Worm (Caenorhabditis elegans) whole organism, late embryonic: ENCODE measurements around the gene R08E3.3.

ENCODE experiments used
- K02D7.2 ChIP-seq: sonication (generic microtip); optimal IDR thresholded peaks from 2 replicates; lab custom pipeline; 2017; ENCODE audit warnings: mild to moderate bottlenecking, missing genetic modification characterization, missing compliant biosample characterization
- gmeb-2 ChIP-seq: sonication (generic microtip); optimal IDR thresholded peaks from 2 replicates; lab custom pipeline; 2016; ENCODE audit warnings: missing genetic modification characterization, inconsistent platforms, missing compliant biosample characterization
- hlh-30 ChIP-seq: sonication (generic microtip); optimal IDR thresholded peaks from 2 replicates; lab custom pipeline; 2017; ENCODE audit warnings: antibody characterized with exemption, missing genetic modification characterization, missing compliant biosample characterization; ENCODE audit not compliant: insufficient read depth
- lin-11 ChIP-seq: fragments of 200-800 bp; sonication (Bioruptor generic); optimal IDR thresholded peaks from 2 replicates; lab custom pipeline; 2018; ENCODE audit warnings: mild to moderate bottlenecking, missing genetic modification characterization, missing compliant biosample characterization
- pha-2 ChIP-seq: sonication (generic microtip); optimal IDR thresholded peaks from 2 replicates; lab custom pipeline; 2017; ENCODE audit warnings: mild to moderate bottlenecking, missing genetic modification characterization, missing compliant biosample characterization
- pha-4 ChIP-seq: fragments of 150-350 bp; optimal IDR thresholded peaks from 2 replicates; lab custom pipeline; 2018; ENCODE audit warnings: missing biosample characterization, missing genetic modification reagents, missing genetic modification characterization

DNA sequence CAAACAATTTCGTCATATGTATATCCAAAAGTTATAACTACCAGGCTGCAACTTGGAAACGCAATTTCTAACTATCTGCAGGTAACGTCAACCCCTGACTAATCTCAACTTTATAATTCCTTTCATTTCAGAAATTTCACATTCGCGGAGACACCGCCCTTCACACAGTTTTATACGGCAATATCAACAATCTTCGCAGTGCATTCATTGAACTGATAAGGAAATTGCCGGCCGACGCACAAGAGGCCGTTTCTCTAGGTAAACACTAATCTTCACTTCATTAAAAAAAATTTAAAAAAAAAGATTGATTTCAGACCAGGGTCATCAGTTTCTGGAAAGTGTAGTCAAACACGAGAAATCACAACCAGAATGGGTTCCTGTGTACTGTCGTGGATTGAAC lies 479 bp downstream of the R08E3.3 start:
- no peak for TF ChIP-seq gmeb-2 (tag; lab: Kevin White, UChicago)
- TF ChIP-seq hlh-30 (tag; lab: Kevin White, UChicago), result no peak
- no peak for TF ChIP-seq pha-4
- no peak for TF ChIP-seq pha-2 (tag; lab: Kevin White, UChicago)
- TF ChIP-seq lin-11 (tag; lab: Kevin White, UChicago), result no peak
- TF ChIP-seq K02D7.2, result no peak
